Fruit fly (Drosophila melanogaster) whole organism, embryonic: Measurements from ENCODE around the gene CG5521.
A peak's percentile ranks its signal among the peaks of the same experiment; 100 is the strongest.

Source experiments
- Blimp-1 ChIP-seq: fragments of 200-800 bp; sonication (Bioruptor generic); optimal IDR thresholded peaks from 3 replicates; lab custom pipeline; 2018; ENCODE audit warnings: missing biosample characterization, missing genetic modification characterization, mild to moderate bottlenecking, moderate library complexity, missing genetic modification reagents
- CG10431 ChIP-seq: fragments of 200-800 bp; sonication (Bioruptor generic); optimal IDR thresholded peaks from 3 replicates; lab custom pipeline; 2018; ENCODE audit warnings: missing biosample characterization, mild to moderate bottlenecking, missing genetic modification characterization
- CG10959 ChIP-seq: fragments of 200-800 bp; sonication (Bioruptor generic); IDR thresholded peaks from 2 replicates; pipeline ENCODE4 v1.3.6; 2022; ENCODE audit warnings: missing biosample characterization, missing genetic modification characterization
- CG12219 ChIP-seq: fragments of 200-800 bp; sonication (Bioruptor generic); optimal IDR thresholded peaks from 3 replicates; lab custom pipeline; 2018; ENCODE audit warnings: missing biosample characterization, mild to moderate bottlenecking, missing genetic modification characterization
- CG12391 ChIP-seq: fragments of 200-800 bp; sonication (Bioruptor generic); optimal IDR thresholded peaks from 3 replicates; lab custom pipeline; 2018; ENCODE audit warnings: missing biosample characterization, mild to moderate bottlenecking, missing genetic modification characterization, moderate library complexity
- CG13296 ChIP-seq: fragments of 200-800 bp; sonication (Bioruptor generic); optimal IDR thresholded peaks from 3 replicates; lab custom pipeline; 2018; ENCODE audit warnings: missing biosample characterization, mild to moderate bottlenecking, missing genetic modification characterization
- CG15479 ChIP-seq: fragments of 200-800 bp; sonication (Bioruptor generic); optimal IDR thresholded peaks from 3 replicates; lab custom pipeline; 2019; ENCODE audit warnings: missing biosample characterization, mild to moderate bottlenecking, missing genetic modification characterization, moderate library complexity
- CG15514 ChIP-seq: fragments of 200-800 bp; sonication (Bioruptor generic); optimal IDR thresholded peaks from 3 replicates; lab custom pipeline; 2017; ENCODE audit warnings: missing biosample characterization, missing genetic modification characterization, mild to moderate bottlenecking, moderate library complexity, missing genetic modification reagents
- CG1602 ChIP-seq: fragments of 200-800 bp; sonication (Bioruptor generic); optimal IDR thresholded peaks from 3 replicates; lab custom pipeline; 2016; ENCODE audit warnings: missing biosample characterization, missing genetic modification characterization
- CG16779 ChIP-seq: fragments of 200-800 bp; sonication (Bioruptor generic); IDR thresholded peaks from 2 replicates; pipeline ENCODE4 v1.3.6; 2022; ENCODE audit warnings: missing biosample characterization, missing genetic modification characterization
- CG16815 ChIP-seq: fragments of 200-800 bp; sonication (Bioruptor generic); optimal IDR thresholded peaks from 3 replicates; lab custom pipeline; 2017; ENCODE audit warnings: missing biosample characterization, mild to moderate bottlenecking, missing genetic modification characterization
- CG17328 ChIP-seq: fragments of 200-800 bp; sonication (Bioruptor generic); IDR thresholded peaks from 2 replicates; pipeline ENCODE4 v1.3.6; 2022; ENCODE audit warnings: missing biosample characterization, missing genetic modification characterization
- CG17359 ChIP-seq: fragments of 200-800 bp; sonication (Bioruptor generic); optimal IDR thresholded peaks from 3 replicates; lab custom pipeline; 2018; ENCODE audit warnings: missing biosample characterization, mild to moderate bottlenecking, missing genetic modification characterization, moderate library complexity
- CG17568 ChIP-seq: fragments of 200-800 bp; sonication (Bioruptor generic); optimal IDR thresholded peaks from 2 replicates; lab custom pipeline; 2018; ENCODE audit warnings: missing biosample characterization, mild to moderate bottlenecking, missing genetic modification characterization, moderate library complexity
- CG18262 ChIP-seq: fragments of 200-800 bp; optimal IDR thresholded peaks from 3 replicates; lab custom pipeline; 2019; ENCODE audit warnings: missing biosample characterization, mild to moderate bottlenecking, missing genetic modification characterization, moderate library complexity
- CG2202 ChIP-seq: fragments of 200-800 bp; sonication (Bioruptor generic); optimal IDR thresholded peaks from 2 replicates; lab custom pipeline; 2018; ENCODE audit warnings: missing biosample characterization, mild to moderate bottlenecking, missing genetic modification characterization
- CG2889 ChIP-seq: fragments of 200-800 bp; sonication (Bioruptor generic); IDR thresholded peaks from 3 replicates; pipeline ENCODE4 v1.3.6; 2022; ENCODE audit warnings: missing biosample characterization, missing genetic modification characterization
- CG31224 ChIP-seq: fragments of 200-800 bp; sonication (Bioruptor generic); IDR thresholded peaks from 2 replicates; pipeline ENCODE4 v1.3.6; 2022; ENCODE audit warnings: missing biosample characterization, missing genetic modification characterization
- CG31388 ChIP-seq: fragments of 200-800 bp; sonication (Bioruptor generic); optimal IDR thresholded peaks from 2 replicates; lab custom pipeline; 2016; ENCODE audit warnings: missing biosample characterization, missing genetic modification characterization
- CG3847 ChIP-seq: fragments of 200-800 bp; sonication (Bioruptor generic); IDR thresholded peaks from 2 replicates; pipeline ENCODE4 v1.3.6; 2022; ENCODE audit warnings: missing biosample characterization, missing genetic modification characterization
- CG4820 ChIP-seq: fragments of 200-800 bp; sonication (Bioruptor generic); optimal IDR thresholded peaks from 3 replicates; lab custom pipeline; 2016; ENCODE audit warnings: missing biosample characterization, missing genetic modification characterization
- CG7745 ChIP-seq: fragments of 200-800 bp; sonication (Bioruptor generic); optimal IDR thresholded peaks from 2 replicates; lab custom pipeline; 2018; ENCODE audit warnings: missing biosample characterization, mild to moderate bottlenecking, missing genetic modification characterization, moderate library complexity
- CG8281 ChIP-seq: fragments of 200-800 bp; sonication (Bioruptor generic); optimal IDR thresholded peaks from 2 replicates; lab custom pipeline; 2018; ENCODE audit warnings: missing biosample characterization, mild to moderate bottlenecking, missing genetic modification characterization, moderate library complexity
- D19A ChIP-seq: fragments of 200-800 bp; optimal IDR thresholded peaks from 3 replicates; lab custom pipeline; 2019; ENCODE audit warnings: missing biosample characterization, mild to moderate bottlenecking, missing genetic modification characterization, moderate library complexity
- Dip3 ChIP-seq: fragments of 200-800 bp; sonication (Bioruptor generic); optimal IDR thresholded peaks from 3 replicates; lab custom pipeline; 2016; ENCODE audit warnings: missing biosample characterization, missing genetic modification characterization
- Elba2 ChIP-seq: fragments of 200-800 bp; sonication (Bioruptor generic); optimal IDR thresholded peaks from 3 replicates; lab custom pipeline; 2016; ENCODE audit warnings: missing biosample characterization, missing genetic modification characterization
- Neu2 ChIP-seq: fragments of 200-800 bp; sonication (Bioruptor generic); optimal IDR thresholded peaks from 3 replicates; lab custom pipeline; 2016; ENCODE audit warnings: missing biosample characterization, missing genetic modification characterization, borderline replicate concordance
- NfI ChIP-seq: fragments of 200-800 bp; sonication (Bioruptor generic); optimal IDR thresholded peaks from 3 replicates; lab custom pipeline; 2018; ENCODE audit warnings: missing biosample characterization, mild to moderate bottlenecking, missing genetic modification characterization, moderate library complexity
- Rx ChIP-seq: fragments of 200-800 bp; sonication (Bioruptor generic); IDR thresholded peaks from 2 replicates; pipeline ENCODE4 v1.3.6; 2022; ENCODE audit warnings: missing biosample characterization, missing genetic modification characterization
- Six4 ChIP-seq: fragments of 200-800 bp; sonication (Bioruptor generic); optimal IDR thresholded peaks from 2 replicates; lab custom pipeline; 2016; ENCODE audit warnings: missing biosample characterization, missing genetic modification characterization
- Usf ChIP-seq: fragments of 200-800 bp; sonication (Bioruptor generic); optimal IDR thresholded peaks from 2 replicates; lab custom pipeline; 2017; ENCODE audit warnings: missing genotype, missing biosample characterization, missing genetic modification characterization
- aop ChIP-seq: fragments of 200-800 bp; sonication (Bioruptor generic); IDR thresholded peaks from 2 replicates; pipeline ENCODE4 v1.3.6; 2022; ENCODE audit warnings: missing biosample characterization, missing genetic modification characterization
- ato ChIP-seq: fragments of 200-800 bp; sonication (Bioruptor generic); IDR thresholded peaks from 2 replicates; pipeline ENCODE4 v1.3.6; 2022; ENCODE audit warnings: missing biosample characterization, missing genetic modification characterization; ENCODE audit not compliant: partially characterized antibody
- cas ChIP-seq: fragments of 200-800 bp; sonication (Bioruptor generic); IDR thresholded peaks from 2 replicates; pipeline ENCODE4 v1.3.6; 2022; ENCODE audit warnings: missing biosample characterization, missing genetic modification characterization
- croc ChIP-seq: fragments of 200-800 bp; sonication (Bioruptor generic); conservative IDR thresholded peaks from 3 replicates; pipeline ENCODE4 v1.3.6; 2022; ENCODE audit warnings: missing biosample characterization, missing genetic modification characterization
- crol ChIP-seq: fragments of 200-800 bp; sonication (Bioruptor generic); IDR thresholded peaks from 2 replicates; pipeline ENCODE4 v1.3.6; 2022; ENCODE audit warnings: missing biosample characterization, missing genetic modification characterization
- crp ChIP-seq, 2 experiments: fragments of 200-800 bp; sonication (Bioruptor generic); optimal IDR thresholded peaks; 2 replicates in 1 of 2; 3 replicates in 1 of 2; lab custom pipeline; 2017; ENCODE audit warnings: missing biosample characterization in 2 of 2, missing genetic modification characterization in 2 of 2, mild to moderate bottlenecking in 1 of 2, moderate library complexity in 1 of 2
- danr ChIP-seq: fragments of 200-800 bp; sonication (Bioruptor generic); IDR thresholded peaks from 2 replicates; pipeline ENCODE4 v1.3.6; 2022; ENCODE audit warnings: missing biosample characterization, missing genetic modification characterization
- dm ChIP-seq: fragments of 200-800 bp; sonication (Bioruptor generic); optimal IDR thresholded peaks from 3 replicates; lab custom pipeline; 2016; ENCODE audit warnings: missing biosample characterization, missing genetic modification characterization
- gsb ChIP-seq: fragments of 200-800 bp; sonication (Bioruptor generic); IDR thresholded peaks from 2 replicates; pipeline ENCODE4 v1.3.6; 2022; ENCODE audit warnings: missing biosample characterization, missing genetic modification characterization
- ham ChIP-seq: fragments of 200-800 bp; sonication (Bioruptor generic); IDR thresholded peaks from 2 replicates; pipeline ENCODE4 v1.3.6; 2022; ENCODE audit warnings: missing biosample characterization, missing genetic modification characterization
- hbn ChIP-seq: fragments of 200-800 bp; sonication (Bioruptor generic); IDR thresholded peaks from 2 replicates; pipeline ENCODE4 v1.3.6; 2022; ENCODE audit warnings: missing biosample characterization, missing genetic modification characterization; ENCODE audit not compliant: partially characterized antibody
- klu ChIP-seq: fragments of 200-800 bp; sonication (Bioruptor generic); IDR thresholded peaks from 2 replicates; pipeline ENCODE4 v1.3.6; 2022; ENCODE audit warnings: missing biosample characterization, missing genetic modification characterization
- maf-S ChIP-seq: fragments of 200-800 bp; sonication (Bioruptor generic); optimal IDR thresholded peaks from 2 replicates; lab custom pipeline; 2016; ENCODE audit warnings: missing biosample characterization, missing genetic modification characterization
- psq ChIP-seq: fragments of 200-800 bp; sonication (Bioruptor generic); optimal IDR thresholded peaks from 2 replicates; lab custom pipeline; 2017; ENCODE audit warnings: missing biosample characterization, missing genetic modification characterization
- pum ChIP-seq: fragments of 200-800 bp; sonication (Bioruptor generic); optimal IDR thresholded peaks from 2 replicates; lab custom pipeline; 2016; ENCODE audit warnings: missing biosample characterization, missing genetic modification characterization
- scrt ChIP-seq: fragments of 200-800 bp; sonication (Bioruptor generic); optimal IDR thresholded peaks from 2 replicates; lab custom pipeline; 2018; ENCODE audit warnings: missing biosample characterization, mild to moderate bottlenecking, missing genetic modification characterization, moderate library complexity
- sob ChIP-seq: fragments of 200-800 bp; sonication (Bioruptor generic); IDR thresholded peaks from 2 replicates; pipeline ENCODE4 v1.3.6; 2022; ENCODE audit warnings: missing biosample characterization, missing genetic modification characterization
- sqz ChIP-seq: fragments of 200-800 bp; sonication (Bioruptor generic); optimal IDR thresholded peaks from 3 replicates; lab custom pipeline; 2018; ENCODE audit warnings: missing biosample characterization, mild to moderate bottlenecking, missing genetic modification characterization
- trem ChIP-seq: fragments of 200-800 bp; optimal IDR thresholded peaks from 3 replicates; lab custom pipeline; 2019; ENCODE audit warnings: missing biosample characterization, mild to moderate bottlenecking, missing genetic modification characterization, moderate library complexity
- vfl ChIP-seq: fragments of 200-800 bp; sonication (Bioruptor generic); optimal IDR thresholded peaks from 2 replicates; lab custom pipeline; 2016; ENCODE audit warnings: missing biosample characterization, missing genetic modification characterization
- zf30C ChIP-seq: fragments of 200-800 bp; sonication (Bioruptor generic); optimal IDR thresholded peaks from 3 replicates; lab custom pipeline; 2018; ENCODE audit warnings: missing biosample characterization, mild to moderate bottlenecking, missing genetic modification characterization

CG5521 gene

DNA sequence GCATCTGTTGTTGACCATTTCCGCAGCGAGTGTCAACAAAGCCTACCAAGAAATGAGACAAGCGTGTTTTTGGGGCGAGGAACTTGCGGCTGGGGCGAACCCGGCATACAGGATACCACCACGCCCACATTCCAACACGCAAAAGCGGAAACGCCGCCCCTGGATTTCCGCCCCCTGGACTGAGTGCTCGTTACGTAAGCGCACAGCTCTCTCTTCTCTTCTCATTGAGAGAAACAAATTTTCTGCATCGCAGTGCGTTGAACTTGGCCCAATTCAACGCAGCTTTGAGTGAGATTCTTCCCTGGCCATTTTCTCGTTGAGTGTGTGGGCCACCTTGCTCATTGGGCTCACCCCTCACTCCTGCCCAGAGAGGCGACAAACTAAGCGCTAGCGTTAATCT lies 6.2 kb upstream of the CG5521 start (continued):
- TF ChIP-seq maf-S (no peak), CG7745 (tag; lab: Kevin White, UChicago) (no peak), CG31224 (GFP tag; lab: Robert Waterston, UW) (no peak), ham (GFP tag; lab: Robert Waterston, UW) (no peak), Blimp-1 (no peak), Dip3 (GFP tag; lab: Kevin White, UChicago) (no peak), danr (GFP tag; lab: Robert Waterston, UW) (no peak), CG17359 (no peak), CG17328 (no peak), CG18262 (tag; lab: Kevin White, UChicago) (no peak), Six4 (GFP tag; lab: Kevin White, UChicago) (no peak), CG12391 (tag; lab: Kevin White, UChicago) (no peak), vfl (GFP tag; lab: Kevin White, UChicago) (no peak), cas (no peak), pum (GFP tag; lab: Kevin White, UChicago) (no peak), klu (GFP tag; lab: Robert Waterston, UW) (no peak), CG16815 (no peak), CG12219 (GFP tag; lab: Kevin White, UChicago) (no peak), CG16779 (GFP tag; lab: Robert Waterston, UW) (peak; percentile 66; the same call in 1 of the 2 replicates), dm (GFP tag; lab: Kevin White, UChicago) (no peak), psq (GFP tag; lab: Kevin White, UChicago) (no peak), crol (GFP tag; lab: Robert Waterston, UW) (peak; percentile 30; the same call in 1 of the 2 replicates), CG10959 (GFP tag; lab: Robert Waterston, UW) (no peak), CG31388 (no peak), D19A (no peak), Elba2 (GFP tag; lab: Kevin White, UChicago) (no peak), Neu2 (GFP tag; lab: Kevin White, UChicago) (no peak), trem (no peak), CG2202 (tag; lab: Kevin White, UChicago) (no peak), crp (GFP tag; optimal IDR thresholded peaks at IDR 0.05; lab: Kevin White, UChicago) (no peak), scrt (GFP tag; lab: Kevin White, UChicago) (no peak), CG8281 (tag; lab: Kevin White, UChicago) (no peak), CG13296 (GFP tag; lab: Kevin White, UChicago) (no peak), ato (GFP tag; lab: Robert Waterston, UW) (no peak), CG2889 (GFP tag; lab: Robert Waterston, UW) (no peak), hbn (GFP tag; lab: Robert Waterston, UW) (no peak), CG10431 (GFP tag; lab: Kevin White, UChicago) (no peak), Usf (GFP tag; lab: Kevin White, UChicago) (no peak), NfI (GFP tag; lab: Kevin White, UChicago) (no peak), CG4820 (no peak), zf30C (no peak), CG3847 (0 out of 2 replicates have a peak, but pooled peaks have one; percentile 11), Rx (GFP tag; lab: Robert Waterston, UW) (no peak), CG1602 (GFP tag; lab: Kevin White, UChicago) (no peak), sob (GFP tag; lab: Robert Waterston, UW) (no peak), CG15479 (GFP tag; lab: Kevin White, UChicago) (no peak), CG15514 (GFP tag; lab: Kevin White, UChicago) (peak; percentile 16), croc (GFP tag; lab: Robert Waterston, UW) (no peak), gsb (GFP tag; lab: Robert Waterston, UW) (no peak), sqz (no peak), aop (GFP tag; lab: Robert Waterston, UW) (no peak), CG17568 (no peak)
